Worm (Caenorhabditis elegans): ENCODE data around the gene Y66D12A.10.

- no peak for TF ChIP-seq ceh-32 (tag; optimal IDR thresholded peaks at IDR 0.05; ENCODE audit: poor library complexity)
- no peak for TF ChIP-seq ztf-11 (tag; optimal IDR thresholded peaks at IDR 0.05)
- no peak for TF ChIP-seq daf-16 (GFP tag; optimal IDR thresholded peaks at IDR 0.05)
- no peak for TF ChIP-seq daf-16 (tag; optimal IDR thresholded peaks at IDR 0.05)
- TF ChIP-seq nhr-111 (GFP tag; optimal IDR thresholded peaks at IDR 0.05), result no peak
- TF ChIP-seq nhr-28 (tag; optimal IDR thresholded peaks at IDR 0.05), result no peak
- no peak for TF ChIP-seq hlh-30 (tag; optimal IDR thresholded peaks at IDR 0.05; ENCODE audit: insufficient read depth)
- TF ChIP-seq vab-7 (GFP tag; IDR thresholded peaks at IDR 0.05), result no peak
- TF ChIP-seq D1046.2 (GFP tag; IDR thresholded peaks at IDR 0.05), result no peak
- no peak for TF ChIP-seq tra-1 (GFP tag; IDR thresholded peaks at IDR 0.05)
- TF ChIP-seq dmd-8 (GFP tag; IDR thresholded peaks at IDR 0.05), result no peak
- no peak for TF ChIP-seq pha-4 (GFP tag; IDR thresholded peaks at IDR 0.05)
- TF ChIP-seq pha-4 (tag; optimal IDR thresholded peaks at IDR 0.05), result no peak
- no peak for TF ChIP-seq unc-62 (GFP tag; optimal IDR thresholded peaks at IDR 0.05 in 1 of 2)
- no peak for TF ChIP-seq unc-62 (tag; optimal IDR thresholded peaks at IDR 0.05)
Observed at ce11 chrIII:11544947-11545346, 20.7 kb upstream of the Y66D12A.10 start.

Data from whole organism, L4 larva.